Worm (Caenorhabditis elegans) whole organism, late embryonic: ENCODE measurements around the gene C12D5.5.

Source experiments
- ama-1 ChIP-seq: fragments of 150-350 bp; optimal IDR thresholded peaks from 2 replicates; lab custom pipeline; 2014
- fax-1 ChIP-seq: sonication (generic microtip); optimal IDR thresholded peaks from 2 replicates; lab custom pipeline; 2016; ENCODE audit warnings: missing genotype, missing genetic modification characterization, missing compliant biosample characterization
- unc-42 ChIP-seq: sonication (generic microtip); optimal IDR thresholded peaks from 2 replicates; lab custom pipeline; 2016; ENCODE audit warnings: missing genotype, missing genetic modification characterization, missing compliant biosample characterization

DNA sequence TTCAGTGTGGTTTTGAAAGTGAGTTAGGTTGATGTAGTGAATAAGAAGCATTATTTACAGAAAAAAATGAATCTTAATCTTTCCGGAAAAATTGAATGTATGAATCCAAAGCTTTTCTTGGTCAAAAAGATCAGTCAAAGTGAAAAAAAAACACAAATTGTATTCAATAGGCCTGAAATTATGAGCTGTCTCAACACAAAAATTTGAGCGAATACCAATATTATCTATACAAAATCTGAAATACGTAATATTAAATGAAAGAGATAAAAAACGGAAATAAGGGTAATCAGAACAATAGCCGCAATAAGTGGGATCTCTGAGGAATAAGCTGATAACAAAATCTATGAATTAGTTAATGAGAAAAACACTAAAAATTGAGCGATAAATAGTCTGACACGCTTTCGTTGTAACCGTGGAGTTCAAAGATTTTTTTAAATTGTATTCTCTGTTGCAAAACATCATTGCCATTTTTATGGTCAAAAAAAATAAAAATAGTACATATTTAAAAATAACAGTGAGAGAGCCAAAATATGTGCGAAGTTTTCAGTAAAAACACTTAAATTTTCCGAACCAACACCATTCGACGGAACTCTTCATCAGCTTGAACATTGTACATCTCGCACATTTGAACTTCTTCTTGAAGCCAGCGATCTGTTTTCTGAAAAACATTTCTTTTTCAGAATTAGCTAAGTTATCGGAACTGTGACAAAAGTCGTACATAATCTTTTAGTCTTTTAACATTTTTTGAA, 16.0 kb downstream of the C12D5.5 start, which contains the start of gene sre-11:
- TF ChIP-seq fax-1 (tag; lab: Kevin White, UChicago) (no peak), unc-42 (tag; lab: Kevin White, UChicago) (no peak), ama-1 (lab: Kevin White, UChicago) (no peak)
